Worm (Caenorhabditis elegans) whole organism, mixed stage, embryonic: ENCODE results near the gene col-145.

Source experiments
- blmp-1 ChIP-seq: fragments of 150-350 bp; optimal IDR thresholded peaks from 2 replicates; lab custom pipeline; 2014; ENCODE audit warnings: missing biosample characterization, missing genetic modification characterization
- ceh-43 ChIP-seq: fragments of 200-800 bp; sonication (Bioruptor generic); optimal IDR thresholded peaks from 2 replicates; lab custom pipeline; 2018; ENCODE audit warnings: mild to moderate bottlenecking, missing genetic modification characterization, moderate library complexity, missing compliant biosample characterization
- ces-1 ChIP-seq: fragments of 150-350 bp; optimal IDR thresholded peaks from 2 replicates; lab custom pipeline; 2014; ENCODE audit warnings: missing biosample characterization, missing genetic modification reagents, missing genetic modification characterization
- elt-3 ChIP-seq: fragments of 150-350 bp; optimal IDR thresholded peaks from 2 replicates; lab custom pipeline; 2014; ENCODE audit warnings: missing biosample characterization, missing genetic modification characterization
- lin-13 ChIP-seq: fragments of 150-350 bp; optimal IDR thresholded peaks from 2 replicates; lab custom pipeline; 2014; ENCODE audit warnings: missing biosample characterization, missing genetic modification characterization
- mep-1 ChIP-seq: fragments of 150-350 bp; optimal IDR thresholded peaks from 2 replicates; lab custom pipeline; 2017; ENCODE audit warnings: missing biosample characterization, missing genetic modification reagents, missing genetic modification characterization, inconsistent platforms
- nhr-237 ChIP-seq: fragments of 150-350 bp; optimal IDR thresholded peaks from 2 replicates; lab custom pipeline; 2014; ENCODE audit warnings: missing biosample characterization, missing genetic modification characterization
- nhr-28 ChIP-seq: fragments of 150-350 bp; optimal IDR thresholded peaks from 2 replicates; lab custom pipeline; 2014; ENCODE audit warnings: missing biosample characterization, missing genetic modification characterization
- pha-4 ChIP-seq: fragments of 150-350 bp; optimal IDR thresholded peaks from 2 replicates; lab custom pipeline; 2018; ENCODE audit warnings: missing biosample characterization, missing genetic modification reagents, missing genetic modification characterization
- snpc-4 ChIP-seq: fragments of 150-350 bp; optimal IDR thresholded peaks from 2 replicates; lab custom pipeline; 2014; ENCODE audit warnings: missing biosample characterization, missing genetic modification characterization

DNA sequence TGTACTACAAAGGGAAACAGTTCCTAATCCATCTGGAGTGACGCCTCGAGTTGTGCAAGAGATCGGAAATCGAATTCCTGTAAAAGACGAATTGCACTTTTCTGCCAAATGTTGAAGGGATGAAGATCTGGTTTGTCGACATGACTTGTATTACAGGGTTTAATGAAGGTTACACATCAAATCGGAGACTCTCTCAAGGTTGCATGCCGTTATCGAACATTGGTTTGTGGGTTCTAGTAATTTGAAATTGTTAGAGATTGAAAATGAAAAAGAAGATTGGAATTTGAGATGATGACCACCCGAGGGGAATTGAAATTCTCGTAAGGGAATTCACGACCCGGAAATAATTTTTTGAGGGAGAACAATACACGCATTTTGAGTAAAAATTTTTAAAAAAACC, 3.5 kb upstream of the col-145 start:
- TF ChIP-seq elt-3 (tag; lab: Kevin White, UChicago) (no peak), mep-1 (tag; lab: Kevin White, UChicago) (no peak), snpc-4 (tag; lab: Kevin White, UChicago) (no peak), nhr-28 (tag; lab: Kevin White, UChicago) (no peak), lin-13 (no peak), ces-1 (GFP tag; lab: Kevin White, UChicago) (no peak), ceh-43 (no peak), nhr-237 (tag; lab: Kevin White, UChicago) (no peak), pha-4 (tag; lab: Kevin White, UChicago) (no peak), blmp-1 (tag; lab: Kevin White, UChicago) (no peak)
